Worm (Caenorhabditis elegans) whole organism, L4 larva: ENCODE data around the gene clh-2.

Experiments
- Y48G9A.11 ChIP-seq: fragments of 200-800 bp; sonication (Bioruptor generic); IDR thresholded peaks from 2 replicates; pipeline ENCODE4 v1.3.6; 2022; ENCODE audit warnings: missing genetic modification reagents, missing genetic modification characterization, missing compliant biosample characterization
- ZK546.5 ChIP-seq, 2 experiments: sonication (generic microtip); optimal IDR thresholded peaks; 2 replicates each; lab custom pipeline; 2017; ENCODE audit warnings: missing biosample characterization in 2 of 2, missing genetic modification characterization in 2 of 2
- ceh-32 ChIP-seq: sonication (generic microtip); optimal IDR thresholded peaks from 2 replicates; lab custom pipeline; 2016; ENCODE audit warnings: mild to moderate bottlenecking, missing genetic modification characterization, missing compliant biosample characterization; ENCODE audit not compliant: poor library complexity
- ces-1 ChIP-seq: fragments of 150-350 bp; sonication (generic microtip); optimal IDR thresholded peaks from 4 replicates; lab custom pipeline; 2014; ENCODE audit warnings: missing biosample characterization, missing genetic modification reagents, missing genetic modification characterization
- dpl-1 ChIP-seq: fragments of 150-350 bp; optimal IDR thresholded peaks from 2 replicates; lab custom pipeline; 2014; ENCODE audit warnings: missing biosample characterization, missing genetic modification reagents, missing genetic modification characterization
- dve-1 ChIP-seq: sonication (generic microtip); optimal IDR thresholded peaks from 2 replicates; lab custom pipeline; 2017; ENCODE audit warnings: antibody characterized with exemption, mild to moderate bottlenecking, missing genetic modification characterization, missing compliant biosample characterization; ENCODE audit not compliant: insufficient read depth
- fos-1 ChIP-seq: fragments of 150-350 bp; optimal IDR thresholded peaks from 2 replicates; lab custom pipeline; 2014; ENCODE audit warnings: missing biosample characterization, missing genetic modification characterization
- lsy-2 ChIP-seq, 2 experiments: fragments of 150-350 bp in 1 of 2; sonication (generic microtip) in 1 of 2; optimal IDR thresholded peaks; 2 replicates each; lab custom pipeline; 2014 to 2017; ENCODE audit warnings: missing biosample characterization in 2 of 2, missing genetic modification characterization in 2 of 2
- mdl-1 ChIP-seq, 2 experiments: fragments of 150-350 bp in 1 of 2; sonication (generic microtip) in 1 of 2; optimal IDR thresholded peaks; 2 replicates each; lab custom pipeline; 2014 to 2017; ENCODE audit warnings: missing biosample characterization in 2 of 2, missing genetic modification characterization in 2 of 2
- nhr-11 ChIP-seq: fragments of 150-350 bp; optimal IDR thresholded peaks from 2 replicates; lab custom pipeline; 2014; ENCODE audit warnings: missing biosample characterization, missing genetic modification characterization
- nhr-77 ChIP-seq: fragments of 150-350 bp; optimal IDR thresholded peaks from 2 replicates; lab custom pipeline; 2014; ENCODE audit warnings: missing biosample characterization, missing genetic modification characterization
- pha-4 ChIP-seq, 2 experiments: fragments of 150-350 bp in 1 of 2; fragments of 200-800 bp in 1 of 2; sonication (Bioruptor generic) in 1 of 2; IDR thresholded peaks in 1 of 2; optimal IDR thresholded peaks in 1 of 2; 2 replicates each; pipeline versions ENCODE4 v1.3.6 to Lab custom; 2014 to 2022; ENCODE audit warnings: missing genetic modification characterization in 2 of 2, missing genetic modification reagents in 2 of 2, missing biosample characterization in 1 of 2, missing compliant biosample characterization in 1 of 2
- unc-62 ChIP-seq, 3 experiments: fragments of 150-350 bp in 1 of 3; sonication (generic microtip); optimal IDR thresholded peaks in 2 of 3; peaks in 1 of 3; 1 replicate in 1 of 3; 2 replicates in 2 of 3; lab custom pipeline; 2014 to 2017; ENCODE audit warnings: missing biosample characterization in 3 of 3, missing genetic modification characterization in 3 of 3, missing genetic modification reagents in 3 of 3, missing genotype in 1 of 3

DNA sequence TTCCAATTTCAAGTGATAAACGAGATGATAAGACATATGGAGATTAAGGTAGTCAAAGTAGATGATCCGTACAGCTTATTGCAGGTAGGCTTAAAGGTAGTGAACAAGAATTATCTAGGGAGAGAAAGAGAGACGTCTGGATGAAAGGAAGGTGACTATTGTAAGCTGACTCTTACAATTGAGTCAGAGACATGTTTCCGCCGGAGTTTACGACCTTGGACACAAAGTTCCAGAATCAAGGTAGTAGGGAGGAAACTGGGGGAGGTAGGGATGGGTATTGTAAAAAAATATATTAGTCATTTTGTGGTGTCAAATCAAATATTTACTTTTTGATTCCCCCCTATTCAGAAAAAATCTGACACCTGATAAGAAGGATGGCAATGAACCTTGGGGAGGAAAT lies 40.7 kb downstream of the clh-2 start:
- TF ChIP-seq dpl-1 (no peak), dve-1 (no peak), nhr-11 (tag; lab: Kevin White, UChicago) (no peak), ceh-32 (tag; lab: Kevin White, UChicago) (no peak), Y48G9A.11 (GFP tag; lab: Robert Waterston, UW) (no peak), mdl-1 (tag; optimal IDR thresholded peaks at IDR 0.05; lab: Kevin White, UChicago) (no peak), pha-4 (GFP tag; IDR thresholded peaks at IDR 0.05; lab: Robert Waterston, UW) (no peak), pha-4 (tag; optimal IDR thresholded peaks at IDR 0.05; lab: Kevin White, UChicago) (no peak), nhr-77 (tag; lab: Kevin White, UChicago) (no peak), fos-1 (no peak), unc-62 (GFP tag; optimal IDR thresholded peaks at IDR 0.05 in 1 of 2; lab: Kevin White, UChicago) (peak in 1 of 2 experiments; percentile 86), unc-62 (tag; optimal IDR thresholded peaks at IDR 0.05; lab: Kevin White, UChicago) (no peak), ces-1 (no peak), ZK546.5 (tag; optimal IDR thresholded peaks at IDR 0.05; lab: Kevin White, UChicago) (no peak), lsy-2 (tag; optimal IDR thresholded peaks at IDR 0.05; lab: Kevin White, UChicago) (no peak)
